Worm (Caenorhabditis elegans): Measurements from ENCODE around the gene clec-35.

Gene clec-35

DNA sequence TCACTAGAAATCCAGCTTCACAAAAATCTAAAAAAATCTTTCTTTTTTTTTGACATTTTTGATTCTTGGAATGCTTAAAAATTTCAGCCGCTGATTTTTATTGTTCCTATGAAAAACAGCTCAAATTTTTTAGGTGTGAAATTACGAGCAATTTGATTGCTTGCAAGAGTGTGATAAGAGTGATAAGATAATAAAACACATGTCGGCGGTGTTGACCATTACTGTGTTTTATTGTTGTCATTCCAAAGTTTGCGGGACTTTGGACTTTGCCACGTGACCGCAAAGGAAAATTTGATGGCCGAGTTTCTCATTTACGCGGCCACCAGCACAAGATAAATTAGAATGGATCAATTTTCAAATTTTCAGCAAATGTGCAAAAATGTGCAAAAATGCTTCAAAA, 37.1 kb downstream of the clec-35 start:
- TF ChIP-seq tra-1 (GFP tag; IDR thresholded peaks at IDR 0.05) (peak; percentile 56; the same call in 1 of the 2 replicates), nhr-28 (tag; optimal IDR thresholded peaks at IDR 0.05) (peak; percentile 89), hlh-30 (tag; optimal IDR thresholded peaks at IDR 0.05; ENCODE audit: insufficient read depth) (peak; percentile 60), ces-1 (GFP tag; optimal IDR thresholded peaks at IDR 0.05) (no peak), aha-1 (tag) (peak; percentile 60), dve-1 (tag; optimal IDR thresholded peaks at IDR 0.05; ENCODE audit: insufficient read depth) (peak; percentile 78), saeg-2 (GFP tag; IDR thresholded peaks at IDR 0.05) (no peak), mdl-1 (tag; optimal IDR thresholded peaks at IDR 0.05) (peak in 1 of 2 experiments; percentile 62), rbr-2 (tag; optimal IDR thresholded peaks at IDR 0.05) (no peak), ceh-20 (GFP tag; IDR thresholded peaks at IDR 0.05) (peak; percentile 51; the same call in 1 of the 2 replicates), lin-38 (GFP tag; IDR thresholded peaks at IDR 0.05) (0 out of 2 replicates have a peak, but pooled peaks have one; percentile 5), dmd-9 (GFP tag; IDR thresholded peaks at IDR 0.05) (no peak), dmd-6 (GFP tag; IDR thresholded peaks at IDR 0.05) (peak; percentile 72), daf-16 (GFP tag; optimal IDR thresholded peaks at IDR 0.05) (no peak), daf-16 (tag; optimal IDR thresholded peaks at IDR 0.05) (peak; percentile 95), daf-8 (GFP tag; IDR thresholded peaks at IDR 0.05) (no peak), F10B5.3 (tag; optimal IDR thresholded peaks at IDR 0.05) (no peak), snpc-4 (tag; optimal IDR thresholded peaks at IDR 0.05) (no peak), nhr-6 (tag; optimal IDR thresholded peaks at IDR 0.05) (no peak), mes-2 (tag; optimal IDR thresholded peaks at IDR 0.05; ENCODE audit: poor library complexity, severe bottlenecking) (no peak), php-3 (GFP tag; IDR thresholded peaks at IDR 0.05) (peak; percentile 100), pqm-1 (tag; optimal IDR thresholded peaks at IDR 0.05) (peak; percentile 61), mxl-3 (GFP tag; optimal IDR thresholded peaks at IDR 0.05) (peak; percentile 9), hlh-11 (tag; optimal IDR thresholded peaks at IDR 0.05) (peak; percentile 69), zfp-3 (GFP tag; conservative IDR thresholded peaks at IDR 0.05) (no peak), tag-97 (GFP tag; IDR thresholded peaks at IDR 0.05) (no peak), nhr-102 (tag; optimal IDR thresholded peaks at IDR 0.05) (peak; percentile 33), nhr-76 (tag; optimal IDR thresholded peaks at IDR 0.05) (no peak), unc-130 (GFP tag; optimal IDR thresholded peaks at IDR 0.05) (no peak), nhr-77 (tag; optimal IDR thresholded peaks at IDR 0.05) (peak; percentile 2), ZK337.2 (GFP tag; IDR thresholded peaks at IDR 0.05) (no peak), Y48G9A.11 (GFP tag; IDR thresholded peaks at IDR 0.05) (no peak), F37D6.2 (tag; optimal IDR thresholded peaks at IDR 0.05) (no peak), duxl-1 (tag; optimal IDR thresholded peaks at IDR 0.05; ENCODE audit: poor library complexity) (no peak)

DNA sequence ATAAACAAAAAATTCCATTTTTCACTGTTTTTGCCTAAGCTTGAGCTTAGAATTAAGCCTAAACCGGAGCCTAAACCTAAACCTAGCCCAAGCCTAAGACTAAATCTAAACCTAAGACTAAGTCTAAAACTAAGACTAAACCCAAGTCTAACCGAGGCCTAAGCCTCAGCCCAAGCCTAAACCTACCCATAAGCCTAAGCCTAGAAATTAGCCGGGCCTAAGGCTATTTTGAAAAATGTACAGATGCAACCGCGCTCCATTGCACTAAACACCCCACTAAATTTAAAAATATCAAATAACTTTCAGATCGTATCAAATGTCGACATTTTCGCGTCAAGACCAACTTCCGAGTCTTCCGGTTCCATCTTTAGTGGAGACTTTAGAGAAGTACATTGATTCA, 38.6 kb downstream of the clec-35 start, which contains the start of gene T20B3.1:
Gene T20B3.1 (plus strand): TSS at position 301 of the 400 bp plus-strand sequence.
- TF ChIP-seq aha-1 (tag) (peak; percentile 22), nhr-6 (tag; optimal IDR thresholded peaks at IDR 0.05) (no peak)

DNA sequence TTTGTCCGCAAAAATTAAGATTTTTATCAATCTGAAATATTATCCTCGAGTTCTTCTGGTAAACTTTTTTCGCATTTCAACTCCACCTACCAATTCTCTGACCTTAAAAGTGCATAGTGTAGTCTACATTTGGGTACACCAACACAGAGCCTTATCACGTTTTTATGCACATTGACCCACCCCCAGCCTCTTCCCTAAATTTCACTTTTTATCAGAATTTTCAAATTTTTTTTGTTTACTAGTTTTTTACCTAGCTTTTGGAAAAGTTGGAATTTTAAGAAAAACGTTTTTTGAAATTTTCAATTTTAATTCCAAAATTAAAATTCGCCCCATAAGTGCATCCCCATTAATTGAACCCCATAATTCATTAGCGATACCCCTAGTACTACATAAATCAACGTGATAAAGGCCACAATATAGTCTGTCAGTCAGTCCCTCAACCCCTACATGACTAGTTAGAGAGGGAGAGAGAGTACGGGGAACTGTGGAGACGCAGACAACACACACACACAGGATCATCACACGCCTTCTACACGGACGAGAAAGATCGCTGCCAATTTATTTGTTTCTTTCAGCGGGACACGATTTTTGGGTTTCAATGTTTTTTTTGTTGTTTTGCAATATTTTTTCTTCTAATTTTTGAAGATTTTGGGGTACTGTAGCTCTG, 39.2 kb downstream of the clec-35 start:
- TF ChIP-seq mdt-29 (GFP tag; IDR thresholded peaks at IDR 0.05) (no peak), F44E2.7 (GFP tag; IDR thresholded peaks at IDR 0.05) (no peak), Y5F2A.4 (GFP tag; optimal IDR thresholded peaks at IDR 0.05) (no peak), lsy-2 (tag; optimal IDR thresholded peaks at IDR 0.05) (peak in 1 of 2 experiments; percentile 11), lin-13 (GFP tag; optimal IDR thresholded peaks at IDR 0.05) (no peak), aha-1 (tag) (no peak), dmd-8 (GFP tag; IDR thresholded peaks at IDR 0.05) (no peak), skn-1 (tag; optimal IDR thresholded peaks at IDR 0.05) (no peak), T20F7.1 (GFP tag; optimal IDR thresholded peaks at IDR 0.05) (no peak), dmd-6 (GFP tag; IDR thresholded peaks at IDR 0.05) (no peak), nhr-102 (tag; optimal IDR thresholded peaks at IDR 0.05) (no peak), lin-39 (tag; optimal IDR thresholded peaks at IDR 0.05) (no peak), daf-8 (GFP tag; IDR thresholded peaks at IDR 0.05) (no peak), lin-1 (GFP tag; IDR thresholded peaks at IDR 0.05) (no peak), Y105C5A.15 (GFP tag; IDR thresholded peaks at IDR 0.05) (no peak), hif-1 (tag; optimal IDR thresholded peaks at IDR 0.05) (no peak), ceh-62 (tag; optimal IDR thresholded peaks at IDR 0.05) (no peak), mxl-2 (GFP tag; conservative IDR thresholded peaks at IDR 0.05) (no peak), F10B5.3 (tag; optimal IDR thresholded peaks at IDR 0.05) (no peak), egl-27 (tag; optimal IDR thresholded peaks at IDR 0.05) (no peak)
